Fruit fly (Drosophila melanogaster): Measurements from ENCODE around the gene mRpS6.

The mRpS6 gene

DNA sequence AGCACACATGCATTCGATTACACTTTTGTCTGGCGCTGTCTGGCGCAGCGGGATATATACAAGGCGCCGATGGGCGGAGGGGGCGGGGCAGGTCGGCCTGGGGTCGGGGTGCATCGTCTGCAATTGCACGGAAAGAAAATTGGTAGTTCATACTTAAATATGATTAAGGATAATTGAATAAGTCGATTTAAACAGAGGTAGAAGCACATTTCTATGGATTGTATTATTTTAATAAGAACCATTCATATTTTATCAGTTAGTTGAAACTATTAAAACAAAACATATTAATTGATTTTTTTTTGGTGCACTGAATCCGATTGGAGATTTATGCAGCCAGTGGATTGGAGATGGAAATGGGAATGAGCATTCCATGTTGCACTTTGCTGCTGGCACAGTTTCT is 35.6 kb downstream of the mRpS6 start (continued):
- peak; percentile 30 for TF ChIP-seq CG7839 (tag; optimal IDR thresholded peaks at IDR 0.05)
- no peak for TF ChIP-seq CG6654 (GFP tag; optimal IDR thresholded peaks at IDR 0.05)
- 0 out of 2 replicates have a peak, but pooled peaks have one; percentile 28 for TF ChIP-seq Ptx1 (GFP tag; IDR thresholded peaks at IDR 0.05)

dm6 chr3L:4401241-4401640 is 36.9 kb downstream of the mRpS6 start:
- TF ChIP-seq CG13424 (tag; optimal IDR thresholded peaks at IDR 0.05) (no peak), cad (GFP tag; optimal IDR thresholded peaks at IDR 0.05) (peak; percentile 90), CG6654 (GFP tag; optimal IDR thresholded peaks at IDR 0.05) (peak; percentile 94), sens (GFP tag) (no peak), Asciz (GFP tag; optimal IDR thresholded peaks at IDR 0.05) (no peak), hth (optimal IDR thresholded peaks at IDR 0.05) (no peak), CG11093 (GFP tag; IDR thresholded peaks at IDR 0.05) (no peak), br (optimal IDR thresholded peaks at IDR 0.05) (no peak), Side (GFP tag; optimal IDR thresholded peaks at IDR 0.05) (no peak), CG11504 (tag; optimal IDR thresholded peaks at IDR 0.05) (no peak), crc (GFP tag; optimal IDR thresholded peaks at IDR 0.05) (no peak), Hr78 (GFP tag; optimal IDR thresholded peaks at IDR 0.05) (no peak), tup (GFP tag; optimal IDR thresholded peaks at IDR 0.05) (no peak), Bgb (GFP tag; IDR thresholded peaks at IDR 0.05; ENCODE audit: partially characterized antibody) (no peak)

DNA sequence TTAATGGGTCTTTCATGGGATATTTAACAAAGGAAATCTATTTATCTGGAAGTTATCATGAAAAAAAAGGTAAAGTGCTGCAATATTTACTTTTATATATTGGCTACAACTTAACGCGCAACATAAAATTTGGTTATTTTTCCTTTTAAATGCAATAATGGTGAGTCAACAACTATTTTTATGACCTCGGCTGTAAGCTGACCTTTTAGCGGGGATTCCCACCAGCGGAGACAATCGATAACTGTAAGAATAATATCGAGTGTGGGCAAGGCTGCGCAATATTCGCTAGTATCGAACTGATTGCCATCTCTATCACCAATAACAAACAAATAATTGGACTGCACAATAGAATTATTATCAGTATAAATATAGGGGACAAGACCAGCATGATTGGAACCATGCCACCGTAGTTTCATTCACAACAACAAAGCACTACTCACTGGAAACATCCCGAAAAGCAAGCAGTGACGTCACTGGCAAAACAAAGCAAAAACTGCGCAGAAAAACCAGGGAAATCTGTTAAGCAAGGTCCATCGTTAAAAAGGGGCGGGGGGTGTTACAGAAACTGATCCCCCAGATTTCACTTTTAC is 38.9 kb downstream of the mRpS6 start, which contains the start of gene Syx17:
Gene Syx17, plus strand, starts transcription at position 308 of the 590 bp plus-strand sequence.
- TF ChIP-seq mam (GFP tag; optimal IDR thresholded peaks at IDR 0.05) (peak; percentile 78), maf-S (GFP tag; optimal IDR thresholded peaks at IDR 0.05) (peak; percentile 50), aop (GFP tag; IDR thresholded peaks at IDR 0.05) (no peak), CG7271 (tag; optimal IDR thresholded peaks at IDR 0.05) (peak; percentile 23), H2.0 (GFP tag; IDR thresholded peaks at IDR 0.05) (peak; percentile 45; the same call in 1 of the 2 replicates), ems (GFP tag; optimal IDR thresholded peaks at IDR 0.05) (peak; percentile 63), chinmo (GFP tag; IDR thresholded peaks at IDR 0.05; ENCODE audit: partially characterized antibody) (peak; percentile 81; the same call in 1 of the 4 replicates), D19A (tag; optimal IDR thresholded peaks at IDR 0.05) (peak; percentile 47), dati (GFP tag; IDR thresholded peaks at IDR 0.05) (no peak), gem (tag; optimal IDR thresholded peaks at IDR 0.05) (peak; percentile 68), h (optimal IDR thresholded peaks at IDR 0.05) (no peak), CG6765 (GFP tag; optimal IDR thresholded peaks at IDR 0.05) (peak; percentile 51), CG10543 (GFP tag; optimal IDR thresholded peaks at IDR 0.05) (peak; percentile 25), CG9437 (GFP tag; optimal IDR thresholded peaks at IDR 0.05) (peak; percentile 41), chm (GFP tag; IDR thresholded peaks at IDR 0.05) (peak; percentile 63; the same call in 1 of the 2 replicates), kah (GFP tag; optimal IDR thresholded peaks at IDR 0.05) (no peak), pho (GFP tag; optimal IDR thresholded peaks at IDR 0.05) (peak; percentile 70), sima (GFP tag; optimal IDR thresholded peaks at IDR 0.05) (no peak), Abd-B (GFP tag; optimal IDR thresholded peaks at IDR 0.05) (peak; percentile 48), CG7556 (GFP tag; optimal IDR thresholded peaks at IDR 0.05) (peak; percentile 47), CG12236 (GFP tag; optimal IDR thresholded peaks at IDR 0.05) (peak; percentile 11), CG18476 (GFP tag; optimal IDR thresholded peaks at IDR 0.05) (peak; percentile 39), CG9797 (GFP tag; optimal IDR thresholded peaks at IDR 0.05) (peak; percentile 9), sob (GFP tag; IDR thresholded peaks at IDR 0.05) (peak; percentile 71), jumu (GFP tag; optimal IDR thresholded peaks at IDR 0.05) (peak; percentile 52), dimm (GFP tag; IDR thresholded peaks at IDR 0.05) (no peak), CG1233 (GFP tag; optimal IDR thresholded peaks at IDR 0.05) (peak; percentile 50), CG13624 (GFP tag; optimal IDR thresholded peaks at IDR 0.05) (peak; percentile 91), BEAF-32 (GFP tag; optimal IDR thresholded peaks at IDR 0.05) (peak; percentile 94), dpn (GFP tag; optimal IDR thresholded peaks at IDR 0.05) (peak; percentile 49 to 64), sna (GFP tag; IDR thresholded peaks at IDR 0.05; ENCODE audit: partially characterized antibody) (peak; percentile 81), Doc3 (GFP tag; IDR thresholded peaks at IDR 0.05; ENCODE audit: partially characterized antibody) (peak; percentile 76)
